Worm (Caenorhabditis elegans): Measurements from ENCODE around the gene C17C3.11.

DNA sequence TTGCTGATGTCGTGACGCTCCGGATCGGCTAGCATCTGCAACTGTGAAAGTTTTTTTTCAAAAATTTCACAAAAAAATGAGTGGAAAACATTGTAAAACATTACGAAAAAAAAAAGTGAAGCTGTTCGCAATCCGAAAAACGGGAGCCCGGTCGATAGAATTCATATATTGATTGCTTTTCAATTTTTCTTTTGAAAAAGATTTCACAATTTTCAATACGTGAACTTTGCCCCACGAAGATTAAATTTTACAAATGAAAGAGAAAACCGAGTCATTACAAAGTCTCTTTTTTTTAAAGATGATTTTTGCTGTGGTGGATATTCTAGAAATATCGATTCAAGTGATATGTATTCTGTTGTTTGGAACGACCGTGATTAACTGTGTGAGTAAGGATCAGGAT is 43.2 kb upstream of the C17C3.11 start, which contains the start of gene F12A10.6:
- no peak for TF ChIP-seq npax-4 (tag; optimal IDR thresholded peaks at IDR 0.05)
- no peak for TF ChIP-seq ceh-19 (GFP tag; optimal IDR thresholded peaks at IDR 0.05)
- no peak for TF ChIP-seq pha-4 (tag; optimal IDR thresholded peaks at IDR 0.05)
- no peak for TF ChIP-seq nhr-11 (tag; optimal IDR thresholded peaks at IDR 0.05)
- no peak for TF ChIP-seq pha-2 (tag; optimal IDR thresholded peaks at IDR 0.05)
- no peak for TF ChIP-seq madf-2 (tag; optimal IDR thresholded peaks at IDR 0.05)
- TF ChIP-seq dve-1 (tag; optimal IDR thresholded peaks at IDR 0.05): no peak
- no peak for TF ChIP-seq zip-5 (tag; optimal IDR thresholded peaks at IDR 0.05)
- TF ChIP-seq pqm-1 (tag; optimal IDR thresholded peaks at IDR 0.05): no peak
- TF ChIP-seq unc-55 (GFP tag; optimal IDR thresholded peaks at IDR 0.05): no peak
- no peak for TF ChIP-seq Y22D7AL.16 (tag; optimal IDR thresholded peaks at IDR 0.05)
- no peak for TF ChIP-seq ceh-9 (tag; optimal IDR thresholded peaks at IDR 0.05)
- no peak for TF ChIP-seq tbx-2 (tag; optimal IDR thresholded peaks at IDR 0.05)
